Fruit fly (Drosophila melanogaster) whole organism, embryonic: Measurements from ENCODE around the gene CG14965.

Experiments
- Atf6 ChIP-seq: fragments of 200-800 bp; sonication (Bioruptor generic); IDR thresholded peaks from 2 replicates; pipeline ENCODE4 v1.3.6; 2022; ENCODE audit warnings: missing biosample characterization, missing genetic modification characterization
- CG12659 ChIP-seq: fragments of 200-800 bp; sonication (Bioruptor generic); optimal IDR thresholded peaks from 3 replicates; lab custom pipeline; 2017; ENCODE audit warnings: mild to moderate bottlenecking, missing biosample characterization, missing genetic modification reagents, missing genetic modification characterization
- CG13296 ChIP-seq: fragments of 200-800 bp; sonication (Bioruptor generic); optimal IDR thresholded peaks from 3 replicates; lab custom pipeline; 2018; ENCODE audit warnings: missing biosample characterization, mild to moderate bottlenecking, missing genetic modification characterization
- CG14050 ChIP-seq: fragments of 200-800 bp; sonication (Bioruptor generic); IDR thresholded peaks from 3 replicates; pipeline ENCODE4 v1.3.6; 2022; ENCODE audit warnings: missing biosample characterization, missing genetic modification characterization
- CG15269 ChIP-seq: fragments of 200-800 bp; sonication (Bioruptor generic); optimal IDR thresholded peaks from 2 replicates; lab custom pipeline; 2018; ENCODE audit warnings: missing biosample characterization, mild to moderate bottlenecking, missing genetic modification characterization, moderate library complexity
- CG15514 ChIP-seq: fragments of 200-800 bp; sonication (Bioruptor generic); optimal IDR thresholded peaks from 3 replicates; lab custom pipeline; 2017; ENCODE audit warnings: missing biosample characterization, missing genetic modification characterization, mild to moderate bottlenecking, moderate library complexity, missing genetic modification reagents
- CG15696 ChIP-seq: fragments of 200-800 bp; sonication (Bioruptor generic); optimal IDR thresholded peaks from 2 replicates; lab custom pipeline; 2019; ENCODE audit warnings: missing biosample characterization, mild to moderate bottlenecking, missing genetic modification characterization, moderate library complexity
- CG17802 ChIP-seq: fragments of 200-800 bp; sonication (Bioruptor generic); optimal IDR thresholded peaks from 2 replicates; lab custom pipeline; 2018; ENCODE audit warnings: missing biosample characterization, mild to moderate bottlenecking, missing genetic modification characterization, moderate library complexity
- CG30403 ChIP-seq: fragments of 200-800 bp; sonication (Bioruptor generic); optimal IDR thresholded peaks from 3 replicates; lab custom pipeline; 2016; ENCODE audit warnings: missing biosample characterization, missing genetic modification characterization
- CG3847 ChIP-seq: fragments of 200-800 bp; sonication (Bioruptor generic); IDR thresholded peaks from 2 replicates; pipeline ENCODE4 v1.3.6; 2022; ENCODE audit warnings: missing biosample characterization, missing genetic modification characterization
- CG3995 ChIP-seq: fragments of 200-800 bp; sonication (Bioruptor generic); optimal IDR thresholded peaks from 3 replicates; lab custom pipeline; 2016; ENCODE audit warnings: missing biosample characterization, missing genetic modification characterization
- CG6654 ChIP-seq: fragments of 200-800 bp; sonication (Bioruptor generic); optimal IDR thresholded peaks from 2 replicates; lab custom pipeline; 2017; ENCODE audit warnings: missing biosample characterization, mild to moderate bottlenecking, missing genetic modification characterization
- CG6765 ChIP-seq: fragments of 200-800 bp; sonication (Bioruptor generic); optimal IDR thresholded peaks from 3 replicates; lab custom pipeline; 2017; ENCODE audit warnings: missing biosample characterization, mild to moderate bottlenecking, missing genetic modification characterization
- CG8281 ChIP-seq: fragments of 200-800 bp; sonication (Bioruptor generic); optimal IDR thresholded peaks from 2 replicates; lab custom pipeline; 2018; ENCODE audit warnings: missing biosample characterization, mild to moderate bottlenecking, missing genetic modification characterization, moderate library complexity
- CG9797 ChIP-seq: fragments of 200-800 bp; sonication (Bioruptor generic); optimal IDR thresholded peaks from 3 replicates; lab custom pipeline; 2018; ENCODE audit warnings: missing biosample characterization, mild to moderate bottlenecking, missing genetic modification characterization
- Chrac-16 ChIP-seq: fragments of 200-800 bp; sonication (Bioruptor generic); optimal IDR thresholded peaks from 3 replicates; lab custom pipeline; 2016; ENCODE audit warnings: missing biosample characterization, missing genetic modification characterization
- D ChIP-seq, 2 experiments: fragments of 200-800 bp in 1 of 2; fragments of >200 bp in 1 of 2; sonication (Bioruptor generic) in 1 of 2; optimal IDR thresholded peaks; 2 replicates in 1 of 2; 3 replicates in 1 of 2; lab custom pipeline; 2017; ENCODE audit warnings: mild to moderate bottlenecking in 1 of 2, missing biosample characterization in 1 of 2, missing genetic modification characterization in 1 of 2, missing genetic modification reagents in 1 of 2
- H15 ChIP-seq: fragments of 200-800 bp; sonication (Bioruptor generic); IDR thresholded peaks from 3 replicates; pipeline ENCODE4 v1.3.6; 2022; ENCODE audit warnings: missing biosample characterization, missing genetic modification characterization
- Hr3 ChIP-seq: fragments of 200-800 bp; sonication (Bioruptor generic); optimal IDR thresholded peaks from 3 replicates; lab custom pipeline; 2016; ENCODE audit warnings: missing biosample characterization, missing genetic modification characterization
- NC2β ChIP-seq: fragments of 200-800 bp; sonication (Bioruptor generic); optimal IDR thresholded peaks from 2 replicates; lab custom pipeline; 2016; ENCODE audit warnings: missing biosample characterization, missing genetic modification characterization
- NfI ChIP-seq: fragments of 200-800 bp; sonication (Bioruptor generic); optimal IDR thresholded peaks from 3 replicates; lab custom pipeline; 2018; ENCODE audit warnings: missing biosample characterization, mild to moderate bottlenecking, missing genetic modification characterization, moderate library complexity
- Opbp ChIP-seq: fragments of 200-800 bp; sonication (Bioruptor generic); IDR thresholded peaks from 3 replicates; pipeline ENCODE4 v1.3.6; 2022; ENCODE audit warnings: missing biosample characterization, missing genetic modification characterization; ENCODE audit not compliant: partially characterized antibody
- Rfx ChIP-seq: fragments of 200-800 bp; sonication (Bioruptor generic); IDR thresholded peaks from 2 replicates; pipeline ENCODE4 v1.3.6; 2022; ENCODE audit warnings: missing biosample characterization, missing genetic modification characterization
- Scr ChIP-seq: fragments of 200-800 bp; sonication (Bioruptor generic); IDR thresholded peaks from 2 replicates; pipeline ENCODE4 v1.3.6; 2022; ENCODE audit warnings: missing biosample characterization, missing genetic modification characterization; ENCODE audit not compliant: partially characterized antibody
- Xrp1 ChIP-seq: fragments of 200-800 bp; sonication (Bioruptor generic); IDR thresholded peaks from 2 replicates; pipeline ENCODE4 v1.3.6; 2022; ENCODE audit warnings: missing biosample characterization, missing genetic modification characterization
- YL-1 ChIP-seq: fragments of 200-800 bp; sonication (Bioruptor generic); optimal IDR thresholded peaks from 3 replicates; lab custom pipeline; 2017; ENCODE audit warnings: missing biosample characterization, mild to moderate bottlenecking, missing genetic modification characterization
- amos ChIP-seq: fragments of 200-800 bp; sonication (Bioruptor generic); IDR thresholded peaks from 2 replicates; pipeline ENCODE4 v1.3.6; 2022; ENCODE audit warnings: missing biosample characterization, missing genetic modification characterization; ENCODE audit not compliant: partially characterized antibody
- br ChIP-seq: fragments of >200 bp; optimal IDR thresholded peaks from 2 replicates; lab custom pipeline; 2017
- btn ChIP-seq: fragments of 200-800 bp; sonication (Bioruptor generic); optimal IDR thresholded peaks from 2 replicates; lab custom pipeline; 2016; ENCODE audit warnings: missing biosample characterization, missing genetic modification characterization
- dimm ChIP-seq: fragments of 200-800 bp; sonication (Bioruptor generic); IDR thresholded peaks from 2 replicates; pipeline ENCODE4 v1.3.6; 2022; ENCODE audit warnings: missing biosample characterization, missing genetic modification characterization
- gfzf ChIP-seq: fragments of 200-800 bp; sonication (Bioruptor generic); optimal IDR thresholded peaks from 2 replicates; lab custom pipeline; 2016; ENCODE audit warnings: missing biosample characterization, mild to moderate bottlenecking, missing genetic modification characterization, moderate library complexity
- her ChIP-seq: fragments of 200-800 bp; sonication (Bioruptor generic); optimal IDR thresholded peaks from 2 replicates; lab custom pipeline; 2016; ENCODE audit warnings: missing biosample characterization, missing genetic modification characterization
- kah ChIP-seq: fragments of 200-800 bp; sonication (Bioruptor generic); optimal IDR thresholded peaks from 2 replicates; lab custom pipeline; 2018; ENCODE audit warnings: missing biosample characterization, mild to moderate bottlenecking, missing genetic modification characterization
- kni ChIP-seq: fragments of 200-800 bp; sonication (Bioruptor generic); optimal IDR thresholded peaks from 3 replicates; lab custom pipeline; 2017; ENCODE audit warnings: mild to moderate bottlenecking, missing biosample characterization, missing genetic modification reagents, missing genetic modification characterization
- maf-S ChIP-seq: fragments of 200-800 bp; sonication (Bioruptor generic); optimal IDR thresholded peaks from 2 replicates; lab custom pipeline; 2016; ENCODE audit warnings: missing biosample characterization, missing genetic modification characterization
- pho ChIP-seq: fragments of 200-800 bp; sonication (Bioruptor generic); optimal IDR thresholded peaks from 2 replicates; lab custom pipeline; 2016; ENCODE audit warnings: missing biosample characterization, missing genetic modification characterization
- pnt ChIP-seq: fragments of 200-800 bp; sonication (Bioruptor generic); optimal IDR thresholded peaks from 3 replicates; lab custom pipeline; 2016; ENCODE audit warnings: missing biosample characterization, missing genetic modification characterization
- row ChIP-seq: fragments of 200-800 bp; sonication (Bioruptor generic); IDR thresholded peaks from 3 replicates; pipeline ENCODE4 v1.3.6; 2022; ENCODE audit warnings: missing biosample characterization, missing genetic modification characterization
- salm ChIP-seq: fragments of 200-800 bp; sonication (Bioruptor generic); optimal IDR thresholded peaks from 2 replicates; lab custom pipeline; 2018; ENCODE audit warnings: missing biosample characterization, mild to moderate bottlenecking, missing genetic modification characterization
- sim ChIP-seq: fragments of 200-800 bp; sonication (Bioruptor generic); IDR thresholded peaks from 2 replicates; pipeline ENCODE4 v1.3.6; 2022; ENCODE audit warnings: missing biosample characterization, missing genetic modification characterization
- slou ChIP-seq: fragments of 200-800 bp; sonication (Bioruptor generic); optimal IDR thresholded peaks from 3 replicates; lab custom pipeline; 2016; ENCODE audit warnings: missing biosample characterization, missing genetic modification characterization
- sob ChIP-seq: fragments of 200-800 bp; sonication (Bioruptor generic); IDR thresholded peaks from 2 replicates; pipeline ENCODE4 v1.3.6; 2022; ENCODE audit warnings: missing biosample characterization, missing genetic modification characterization
- ssp ChIP-seq: fragments of 200-800 bp; sonication (Bioruptor generic); IDR thresholded peaks from 2 replicates; pipeline ENCODE4 v1.3.6; 2022; ENCODE audit warnings: missing biosample characterization, missing genetic modification characterization
- stwl ChIP-seq: fragments of 200-800 bp; sonication (Bioruptor generic); optimal IDR thresholded peaks from 3 replicates; lab custom pipeline; 2018; ENCODE audit warnings: missing biosample characterization, mild to moderate bottlenecking, missing genetic modification characterization, moderate library complexity
- toy ChIP-seq: fragments of 200-800 bp; sonication (Bioruptor generic); IDR thresholded peaks from 2 replicates; pipeline ENCODE4 v1.3.6; 2022; ENCODE audit warnings: missing biosample characterization, missing genetic modification characterization
- trem ChIP-seq: fragments of 200-800 bp; optimal IDR thresholded peaks from 3 replicates; lab custom pipeline; 2019; ENCODE audit warnings: missing biosample characterization, mild to moderate bottlenecking, missing genetic modification characterization, moderate library complexity
- unc-4 ChIP-seq: fragments of 200-800 bp; sonication (Bioruptor generic); IDR thresholded peaks from 2 replicates; pipeline ENCODE4 v1.3.6; 2022; ENCODE audit warnings: missing biosample characterization, missing genetic modification characterization; ENCODE audit not compliant: partially characterized antibody
- unpg ChIP-seq: fragments of 200-800 bp; sonication (Bioruptor generic); optimal IDR thresholded peaks from 3 replicates; lab custom pipeline; 2018; ENCODE audit warnings: missing biosample characterization, mild to moderate bottlenecking, missing genetic modification characterization, moderate library complexity

The CG14965 gene

DNA sequence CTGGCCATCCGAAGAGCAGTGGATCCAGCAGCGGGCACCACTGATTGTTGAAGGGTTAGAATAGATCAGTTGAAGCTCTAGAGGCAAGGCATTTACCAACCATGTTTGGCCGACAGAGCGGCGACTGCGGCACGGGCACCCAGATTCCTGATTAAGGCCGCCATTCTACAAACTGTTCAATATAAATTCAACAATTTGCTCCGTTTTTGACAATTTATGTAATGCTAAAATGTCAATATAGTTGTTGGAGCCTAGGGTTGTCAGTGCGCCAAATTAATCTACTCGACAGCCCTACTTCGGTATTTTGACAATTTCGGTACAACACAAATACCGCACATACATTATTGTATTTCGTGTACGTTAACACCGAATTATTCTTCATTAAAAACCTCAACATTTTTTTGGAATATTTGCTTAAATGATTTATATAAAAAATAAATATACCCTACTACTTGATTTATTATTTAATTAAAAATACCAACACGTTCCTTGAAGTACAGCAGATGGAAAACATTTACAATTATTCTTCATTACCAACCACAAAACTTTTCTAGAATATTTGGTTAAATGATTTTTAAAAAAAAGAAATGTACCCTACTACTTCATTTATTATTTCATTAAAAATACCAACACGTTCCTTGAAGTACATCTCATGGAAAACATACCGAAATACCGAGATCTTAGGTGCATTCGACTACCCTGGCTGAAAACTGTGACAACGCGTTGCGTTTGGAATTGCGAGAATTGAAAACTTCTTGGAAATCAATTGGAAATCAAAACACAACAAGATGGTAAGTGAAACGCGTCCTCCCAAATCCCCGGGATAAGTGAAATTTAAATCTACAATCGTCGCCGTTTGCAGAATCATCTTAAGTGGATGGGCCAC, 32.7 kb downstream of the CG14965 start, which contains the start of the genes ND-30 and CG15812 (continued):
- TF ChIP-seq NfI (GFP tag; lab: Kevin White, UChicago) = no peak
- peak; percentile 7; the same call in 1 of the 2 replicates for TF ChIP-seq amos (GFP tag; lab: Robert Waterston, UW)
- TF ChIP-seq slou (GFP tag; lab: Kevin White, UChicago) = no peak
- no peak for TF ChIP-seq maf-S (GFP tag; lab: Kevin White, UChicago)
- TF ChIP-seq sim = no peak
- TF ChIP-seq Atf6 (GFP tag; lab: Robert Waterston, UW) = no peak
- peak; percentile 14 for TF ChIP-seq CG15696
- peak; percentile 35 for TF ChIP-seq trem (tag; lab: Kevin White, UChicago)
- TF ChIP-seq NC2β (GFP tag; lab: Kevin White, UChicago) = no peak
- peak; percentile 22; the same call in 1 of the 2 replicates for TF ChIP-seq Rfx (GFP tag; lab: Robert Waterston, UW)
- no peak for TF ChIP-seq ssp (GFP tag; lab: Robert Waterston, UW)
- TF ChIP-seq unc-4 = no peak
- TF ChIP-seq kni (GFP tag; lab: Kevin White, UChicago) = no peak
- TF ChIP-seq CG17802 (tag; lab: Kevin White, UChicago) = no peak
- no peak for TF ChIP-seq Scr (GFP tag; lab: Robert Waterston, UW)
- TF ChIP-seq CG15514 (GFP tag; lab: Kevin White, UChicago) = peak; percentile 11
- TF ChIP-seq pnt (GFP tag; lab: Kevin White, UChicago) = no peak
- peak; percentile 46 for TF ChIP-seq Hr3 (GFP tag; lab: Kevin White, UChicago)
- no peak for TF ChIP-seq H15
- peak; percentile 73 for TF ChIP-seq row (GFP tag; lab: Robert Waterston, UW)
- no peak for TF ChIP-seq unpg (GFP tag; lab: Kevin White, UChicago)
- peak; percentile 38 for TF ChIP-seq CG9797 (GFP tag; lab: Kevin White, UChicago)
- TF ChIP-seq gfzf (GFP tag; lab: Kevin White, UChicago) = peak; percentile 45
- no peak for TF ChIP-seq her
- TF ChIP-seq CG3847 (GFP tag; lab: Robert Waterston, UW) = 0 out of 2 replicates have a peak, but pooled peaks have one; percentile 5
- TF ChIP-seq CG6654 (GFP tag; lab: Kevin White, UChicago) = no peak
- TF ChIP-seq CG12659 = peak; percentile 55
- no peak for TF ChIP-seq CG13296 (GFP tag; lab: Kevin White, UChicago)
- TF ChIP-seq btn (GFP tag; lab: Kevin White, UChicago) = no peak
- TF ChIP-seq toy = no peak
- no peak for TF ChIP-seq br (lab: Kevin White, UChicago)
- peak; percentile 60 for TF ChIP-seq CG8281 (tag; lab: Kevin White, UChicago)
- no peak for TF ChIP-seq D (optimal IDR thresholded peaks at IDR 0.05; lab: Kevin White, UChicago)
- TF ChIP-seq D (GFP tag; optimal IDR thresholded peaks at IDR 0.05; lab: Kevin White, UChicago) = no peak
- no peak for TF ChIP-seq CG15269 (tag; lab: Kevin White, UChicago)
- peak; percentile 46 for TF ChIP-seq stwl (tag; lab: Kevin White, UChicago)
- TF ChIP-seq CG3995 = peak; percentile 95
- peak; percentile 59 for TF ChIP-seq CG30403 (GFP tag; lab: Kevin White, UChicago)
- no peak for TF ChIP-seq dimm (GFP tag; lab: Robert Waterston, UW)
- no peak for TF ChIP-seq sob (GFP tag; lab: Robert Waterston, UW)
- no peak for TF ChIP-seq pho
- no peak; the same call in 2 of the 3 replicates for TF ChIP-seq Opbp
- peak; percentile 19 for TF ChIP-seq Chrac-16 (GFP tag; lab: Kevin White, UChicago)
- no peak for TF ChIP-seq kah
- no peak for TF ChIP-seq salm (tag; lab: Kevin White, UChicago)
- TF ChIP-seq CG14050 (GFP tag; lab: Robert Waterston, UW) = no peak
- TF ChIP-seq YL-1 (GFP tag; lab: Kevin White, UChicago) = peak; percentile 41
- TF ChIP-seq CG6765 = no peak
- no peak; the same call in 1 of the 2 replicates for TF ChIP-seq Xrp1 (GFP tag; lab: Robert Waterston, UW)
